Fruit fly (Drosophila melanogaster) S2 (cell line): ENCODE results near the gene CG13272.

Experiments
- CG8478 ChIP-seq: fragments of >200 bp; optimal IDR thresholded peaks from 2 replicates; lab custom pipeline; 2018
- CTCF ChIP-seq, 2 experiments: fragments of >200 bp; optimal IDR thresholded peaks; 2 replicates each; lab custom pipeline; 2018

- no peak for TF ChIP-seq CG8478 (lab: Kevin White, UChicago)
- TF ChIP-seq CTCF (optimal IDR thresholded peaks at IDR 0.05; lab: Kevin White, UChicago) = no peak
Observed at dm6 chr2L:16816750-16817087, 12.0 kb downstream of the CG13272 start.
